Worm (Caenorhabditis elegans) whole organism, L4 larva: Measurements from ENCODE around the gene C27B7.9.
"Not testable (repeated sequence)": the region's sequence is repeated elsewhere in the genome, so short reads cannot be mapped to it uniquely, and the experiment has no call there.

Source experiments
- D1046.2 ChIP-seq: fragments of 200-800 bp; sonication (Bioruptor generic); IDR thresholded peaks from 2 replicates; pipeline ENCODE4 v1.3.6; 2022; ENCODE audit warnings: missing genetic modification characterization, missing compliant biosample characterization
- F10B5.3 ChIP-seq: sonication (generic microtip); optimal IDR thresholded peaks from 2 replicates; lab custom pipeline; 2016; ENCODE audit warnings: mild to moderate bottlenecking, missing genetic modification characterization, missing compliant biosample characterization
- R02D3.7 ChIP-seq: fragments of 150-350 bp; sonication (generic microtip); optimal IDR thresholded peaks from 3 replicates; lab custom pipeline; 2014; ENCODE audit warnings: missing biosample characterization, missing genetic modification characterization
- T20F7.1 ChIP-seq: fragments of 200-800 bp; sonication (Bioruptor generic); optimal IDR thresholded peaks from 2 replicates; lab custom pipeline; 2018; ENCODE audit warnings: mild to moderate bottlenecking, missing genetic modification characterization, missing compliant biosample characterization
- T26A8.4 ChIP-seq: fragments of 200-800 bp; sonication (Bioruptor generic); IDR thresholded peaks from 2 replicates; pipeline ENCODE4 v1.3.6; 2022; ENCODE audit warnings: missing genetic modification characterization, missing compliant biosample characterization
- Y105C5A.15 ChIP-seq: fragments of 200-800 bp; sonication (Bioruptor generic); IDR thresholded peaks from 2 replicates; pipeline ENCODE4 v1.3.6; 2022; ENCODE audit warnings: missing genetic modification characterization, missing compliant biosample characterization
- Y48G9A.11 ChIP-seq: fragments of 200-800 bp; sonication (Bioruptor generic); IDR thresholded peaks from 2 replicates; pipeline ENCODE4 v1.3.6; 2022; ENCODE audit warnings: missing genetic modification reagents, missing genetic modification characterization, missing compliant biosample characterization
- arid-1 ChIP-seq: fragments of 200-800 bp; sonication (Bioruptor generic); conservative IDR thresholded peaks from 2 replicates; pipeline ENCODE4 v1.3.6; 2022; ENCODE audit warnings: missing genetic modification reagents, missing genetic modification characterization, missing compliant biosample characterization
- ceh-32 ChIP-seq: sonication (generic microtip); optimal IDR thresholded peaks from 2 replicates; lab custom pipeline; 2016; ENCODE audit warnings: mild to moderate bottlenecking, missing genetic modification characterization, missing compliant biosample characterization; ENCODE audit not compliant: poor library complexity
- ceh-62 ChIP-seq: sonication (generic microtip); optimal IDR thresholded peaks from 2 replicates; lab custom pipeline; 2017; ENCODE audit warnings: missing biosample characterization, missing genetic modification characterization
- ceh-82 ChIP-seq: sonication (generic microtip); optimal IDR thresholded peaks from 2 replicates; lab custom pipeline; 2017; ENCODE audit warnings: missing biosample characterization, missing genetic modification characterization
- ces-1 ChIP-seq: fragments of 150-350 bp; sonication (generic microtip); optimal IDR thresholded peaks from 4 replicates; lab custom pipeline; 2014; ENCODE audit warnings: missing biosample characterization, missing genetic modification reagents, missing genetic modification characterization
- dmd-8 ChIP-seq: fragments of 200-800 bp; sonication (Bioruptor generic); IDR thresholded peaks from 2 replicates; pipeline ENCODE4 v1.3.6; 2022; ENCODE audit warnings: missing genetic modification characterization, missing compliant biosample characterization
- dpl-1 ChIP-seq: fragments of 150-350 bp; optimal IDR thresholded peaks from 2 replicates; lab custom pipeline; 2014; ENCODE audit warnings: missing biosample characterization, missing genetic modification reagents, missing genetic modification characterization
- fkh-10 ChIP-seq: fragments of 150-350 bp; optimal IDR thresholded peaks from 2 replicates; lab custom pipeline; 2014; ENCODE audit warnings: missing biosample characterization, missing genetic modification reagents, missing genetic modification characterization
- hif-1 ChIP-seq, 2 experiments: sonication (generic microtip); optimal IDR thresholded peaks; 2 replicates each; lab custom pipeline; 2016 to 2017; ENCODE audit warnings: missing compliant biosample characterization in 2 of 2, missing genetic modification characterization in 2 of 2, missing genetic modification reagents in 2 of 2, missing genotype in 2 of 2, mild to moderate bottlenecking in 1 of 2
- hlh-30 ChIP-seq: sonication (generic microtip); optimal IDR thresholded peaks from 2 replicates; lab custom pipeline; 2017; ENCODE audit warnings: antibody characterized with exemption, mild to moderate bottlenecking, missing genetic modification characterization, missing compliant biosample characterization; ENCODE audit not compliant: insufficient read depth
- jun-1 ChIP-seq: fragments of 150-350 bp; optimal IDR thresholded peaks from 2 replicates; lab custom pipeline; 2014; ENCODE audit warnings: missing biosample characterization, missing genetic modification reagents, missing genetic modification characterization
- lim-7 ChIP-seq: fragments of 200-800 bp; sonication (Bioruptor generic); IDR thresholded peaks from 2 replicates; pipeline ENCODE4 v1.3.6; 2022; ENCODE audit warnings: missing genetic modification characterization, missing compliant biosample characterization
- lin-38 ChIP-seq: fragments of 200-800 bp; sonication (Bioruptor generic); IDR thresholded peaks from 2 replicates; pipeline ENCODE4 v1.3.6; 2022; ENCODE audit warnings: missing genetic modification reagents, missing genetic modification characterization, missing compliant biosample characterization
- madf-5 ChIP-seq, 2 experiments: fragments of 200-800 bp; sonication (Bioruptor generic); IDR thresholded peaks; 2 replicates each; pipeline ENCODE4 v1.3.6; 2022; ENCODE audit warnings: missing compliant biosample characterization in 2 of 2, missing genetic modification characterization in 2 of 2
- mdl-1 ChIP-seq, 2 experiments: fragments of 150-350 bp in 1 of 2; sonication (generic microtip) in 1 of 2; optimal IDR thresholded peaks; 2 replicates each; lab custom pipeline; 2014 to 2017; ENCODE audit warnings: missing biosample characterization in 2 of 2, missing genetic modification characterization in 2 of 2
- mes-2 ChIP-seq: sonication (generic microtip); optimal IDR thresholded peaks from 2 replicates; lab custom pipeline; 2016; ENCODE audit warnings: missing genotype, mild to moderate bottlenecking, missing genetic modification characterization, missing compliant biosample characterization; ENCODE audit not compliant: poor library complexity, severe bottlenecking
- nhr-41 ChIP-seq: fragments of 200-800 bp; sonication (Bioruptor generic); IDR thresholded peaks from 2 replicates; pipeline ENCODE4 v1.3.6; 2022; ENCODE audit warnings: missing genetic modification reagents, missing genetic modification characterization, missing compliant biosample characterization
- pha-4 ChIP-seq, 2 experiments: fragments of 150-350 bp in 1 of 2; fragments of 200-800 bp in 1 of 2; sonication (Bioruptor generic) in 1 of 2; IDR thresholded peaks in 1 of 2; optimal IDR thresholded peaks in 1 of 2; 2 replicates each; pipeline versions ENCODE4 v1.3.6 to Lab custom; 2014 to 2022; ENCODE audit warnings: missing genetic modification characterization in 2 of 2, missing genetic modification reagents in 2 of 2, missing biosample characterization in 1 of 2, missing compliant biosample characterization in 1 of 2
- php-3 ChIP-seq: fragments of 200-800 bp; sonication (Bioruptor generic); IDR thresholded peaks from 2 replicates; pipeline ENCODE4 v1.3.6; 2022; ENCODE audit warnings: missing genetic modification reagents, missing genetic modification characterization, missing compliant biosample characterization
- snpc-1.2 ChIP-seq: fragments of 200-800 bp; sonication (Bioruptor generic); IDR thresholded peaks from 2 replicates; pipeline ENCODE4 v1.3.6; 2022; ENCODE audit warnings: missing genetic modification reagents, missing genetic modification characterization, missing compliant biosample characterization
- tra-1 ChIP-seq: fragments of 200-800 bp; sonication (Bioruptor generic); IDR thresholded peaks from 2 replicates; pipeline ENCODE4 v1.3.6; 2022; ENCODE audit warnings: missing genetic modification reagents, missing genetic modification characterization, missing compliant biosample characterization
- unc-130 ChIP-seq: sonication (generic microtip); optimal IDR thresholded peaks from 2 replicates; lab custom pipeline; 2016; ENCODE audit warnings: missing genetic modification reagents, missing genetic modification characterization, missing compliant biosample characterization
- unc-62 ChIP-seq, 3 experiments: fragments of 150-350 bp in 1 of 3; sonication (generic microtip); optimal IDR thresholded peaks in 2 of 3; peaks in 1 of 3; 1 replicate in 1 of 3; 2 replicates in 2 of 3; lab custom pipeline; 2014 to 2017; ENCODE audit warnings: missing biosample characterization in 3 of 3, missing genetic modification characterization in 3 of 3, missing genetic modification reagents in 3 of 3, missing genotype in 1 of 3
- vab-7 ChIP-seq: fragments of 200-800 bp; sonication (Bioruptor generic); IDR thresholded peaks from 2 replicates; pipeline ENCODE4 v1.3.6; 2022; ENCODE audit warnings: missing genetic modification reagents, missing genetic modification characterization, missing compliant biosample characterization

The C27B7.9 gene

ce11 chrIV:8916010-8916409 lies at the start of gene C27B7.9:
TSS of gene C27B7.9 (minus strand) at chrIV:8916110.
- TF ChIP-seq ces-1 (GFP tag; lab: Kevin White, UChicago): no peak
- TF ChIP-seq mes-2: no peak
- no peak for TF ChIP-seq jun-1 (tag; lab: Kevin White, UChicago)
- TF ChIP-seq, all 104 proteins: peak for 0

ce11 chrIV:8964042-8964441 lies 48.1 kb upstream of the C27B7.9 start:
- TF ChIP-seq madf-5 (GFP tag; IDR thresholded peaks at IDR 0.05; lab: Robert Waterston, UW) (0 out of 4 replicates have a peak, but pooled peaks of 1 of the 2 experiments have one; percentile 62), pha-4 (GFP tag; IDR thresholded peaks at IDR 0.05; lab: Robert Waterston, UW) (peak; percentile 41; the same call in 1 of the 2 replicates), Y48G9A.11 (GFP tag; lab: Robert Waterston, UW) (peak; percentile 58; the same call in 1 of the 2 replicates), vab-7 (GFP tag; lab: Robert Waterston, UW) (peak; percentile 50; the same call in 1 of the 2 replicates), arid-1 (GFP tag; lab: Robert Waterston, UW) (0 out of 2 replicates have a peak, but pooled peaks have one; percentile 23), php-3 (GFP tag; lab: Robert Waterston, UW) (0 out of 2 replicates have a peak, but pooled peaks have one; percentile 28), nhr-41 (GFP tag; lab: Robert Waterston, UW) (peak; percentile 62), snpc-1.2 (peak; percentile 81), dmd-8 (GFP tag; lab: Robert Waterston, UW) (0 out of 2 replicates have a peak, but pooled peaks have one; percentile 64), Y105C5A.15 (GFP tag; lab: Robert Waterston, UW) (peak; percentile 67; the same call in 1 of the 2 replicates), tra-1 (GFP tag; lab: Robert Waterston, UW) (peak; percentile 49; the same call in 1 of the 2 replicates), lin-38 (GFP tag; lab: Robert Waterston, UW) (peak; percentile 65; the same call in 1 of the 2 replicates), D1046.2 (GFP tag; lab: Robert Waterston, UW) (peak; percentile 68; the same call in 1 of the 2 replicates), lim-7 (peak; percentile 94)
- TF ChIP-seq pha-4 (tag; optimal IDR thresholded peaks at IDR 0.05; lab: Kevin White, UChicago): not testable (repeated sequence)
- TF ChIP-seq, all 104 proteins: peak for 14; not testable (repeated sequence) for 90

- TF ChIP-seq T20F7.1 (GFP tag; lab: Kevin White, UChicago): peak; percentile 55
Observed at ce11 chrIV:8961109-8961508, 45.2 kb upstream of the C27B7.9 start.

ce11 chrIV:8956189-8956588 lies 40.3 kb upstream of the C27B7.9 start, which contains the start of gene tpra-1:
TSS of gene tpra-1 (plus strand) at chrIV:8956489.
- TF ChIP-seq hlh-30 (tag; lab: Kevin White, UChicago) (no peak), dpl-1 (GFP tag; lab: Kevin White, UChicago) (no peak), ceh-32 (tag; lab: Kevin White, UChicago) (no peak), hif-1 (tag; optimal IDR thresholded peaks at IDR 0.05; lab: Kevin White, UChicago) (no peak), ceh-82 (no peak), unc-62 (GFP tag; optimal IDR thresholded peaks at IDR 0.05 in 1 of 2; lab: Kevin White, UChicago) (peak in 1 of 2 experiments; percentile 38), unc-62 (tag; optimal IDR thresholded peaks at IDR 0.05; lab: Kevin White, UChicago) (no peak), R02D3.7 (tag; lab: Kevin White, UChicago) (no peak)

- TF ChIP-seq T26A8.4 (GFP tag; lab: Robert Waterston, UW): no peak
- no peak for TF ChIP-seq unc-130 (GFP tag; lab: Kevin White, UChicago)
- TF ChIP-seq mdl-1 (tag; optimal IDR thresholded peaks at IDR 0.05; lab: Kevin White, UChicago): peak in 1 of 2 experiments; percentile 36
- TF ChIP-seq F10B5.3 (tag; lab: Kevin White, UChicago): no peak
- no peak for TF ChIP-seq fkh-10 (GFP tag; lab: Kevin White, UChicago)
- TF ChIP-seq ceh-62 (tag; lab: Kevin White, UChicago): no peak
Observed at ce11 chrIV:8954126-8954525, 38.2 kb upstream of the C27B7.9 start.
